Fruit fly (Drosophila melanogaster) whole organism: ENCODE results near the gene Dora.

Experiments used
- CG8478 ChIP-seq: fragments of >200 bp; optimal IDR thresholded peaks from 2 replicates; lab custom pipeline; 2018; ENCODE audit warnings: inconsistent platforms
- Dll ChIP-seq: fragments of >200 bp; optimal IDR thresholded peaks from 2 replicates; lab custom pipeline; 2017
- EcR ChIP-seq, 2 experiments: fragments of >200 bp; optimal IDR thresholded peaks; 2 replicates each; lab custom pipeline; 2017; ENCODE audit warnings: missing biosample characterization in 2 of 2, missing genetic modification characterization in 2 of 2, missing genetic modification reagents in 2 of 2
- pan ChIP-seq: fragments of >200 bp; optimal IDR thresholded peaks from 2 replicates; lab custom pipeline; 2017
- usp ChIP-seq: fragments of >200 bp; optimal IDR thresholded peaks from 2 replicates; lab custom pipeline; 2017; ENCODE audit warnings: missing biosample characterization, missing genetic modification characterization, mixed read lengths

- TF ChIP-seq usp (no peak), Dll (lab: Kevin White, UChicago) (no peak), pan (lab: Kevin White, UChicago) (no peak), EcR (GFP tag; optimal IDR thresholded peaks at IDR 0.05; lab: Kevin White, UChicago) (no peak), CG8478 (lab: Kevin White, UChicago) (no peak)
Measured at dm6 chrX:18836315-18836714, 27.4 kb upstream of the Dora start.
